Fruit fly (Drosophila melanogaster) whole organism, embryonic: Measurements from ENCODE around the gene CG6294.

ENCODE experiments used
- ATbp ChIP-seq: fragments of 200-800 bp; sonication (Bioruptor generic); optimal IDR thresholded peaks from 2 replicates; lab custom pipeline; 2017; ENCODE audit warnings: missing biosample characterization, mild to moderate bottlenecking, missing genetic modification characterization, missing genetic modification reagents
- BEAF-32 ChIP-seq: fragments of 200-800 bp; sonication (Bioruptor generic); optimal IDR thresholded peaks from 3 replicates; lab custom pipeline; 2017; ENCODE audit warnings: missing biosample characterization, missing genetic modification characterization, mild to moderate bottlenecking, moderate library complexity, missing genetic modification reagents
- C15 ChIP-seq: fragments of 200-800 bp; sonication (Bioruptor generic); IDR thresholded peaks from 3 replicates; pipeline ENCODE4 v1.3.6; 2022; ENCODE audit warnings: missing biosample characterization, missing genetic modification characterization
- CG10209 ChIP-seq: fragments of 200-800 bp; sonication (Bioruptor generic); optimal IDR thresholded peaks from 3 replicates; lab custom pipeline; 2017; ENCODE audit warnings: missing biosample characterization, mild to moderate bottlenecking, missing genetic modification characterization, missing genetic modification reagents
- CG11085 ChIP-seq: fragments of 200-800 bp; sonication (Bioruptor generic); IDR thresholded peaks from 2 replicates; pipeline ENCODE4 v1.3.6; 2022; ENCODE audit warnings: missing biosample characterization, missing genetic modification characterization
- CG16815 ChIP-seq: fragments of 200-800 bp; sonication (Bioruptor generic); optimal IDR thresholded peaks from 3 replicates; lab custom pipeline; 2017; ENCODE audit warnings: missing biosample characterization, mild to moderate bottlenecking, missing genetic modification characterization
- CG2202 ChIP-seq: fragments of 200-800 bp; sonication (Bioruptor generic); optimal IDR thresholded peaks from 2 replicates; lab custom pipeline; 2018; ENCODE audit warnings: missing biosample characterization, mild to moderate bottlenecking, missing genetic modification characterization
- CG2875 ChIP-seq: fragments of 200-800 bp; sonication (Bioruptor generic); optimal IDR thresholded peaks from 2 replicates; lab custom pipeline; 2017; ENCODE audit warnings: missing biosample characterization, mild to moderate bottlenecking, missing genetic modification characterization, missing genetic modification reagents
- CG3281 ChIP-seq: fragments of 200-800 bp; sonication (Bioruptor generic); optimal IDR thresholded peaks from 3 replicates; lab custom pipeline; 2017; ENCODE audit warnings: missing biosample characterization, mild to moderate bottlenecking, missing genetic modification characterization
- CG34224 ChIP-seq: fragments of 200-800 bp; sonication (Bioruptor generic); IDR thresholded peaks from 3 replicates; pipeline ENCODE4 v1.3.6; 2022; ENCODE audit warnings: missing biosample characterization, missing genetic modification characterization; ENCODE audit not compliant: partially characterized antibody
- CG34422 ChIP-seq: fragments of 200-800 bp; sonication (Bioruptor generic); IDR thresholded peaks from 3 replicates; pipeline ENCODE4 v1.3.6; 2022; ENCODE audit warnings: missing biosample characterization, missing genetic modification characterization
- CG3726 ChIP-seq: fragments of 200-800 bp; sonication (Bioruptor generic); IDR thresholded peaks from 3 replicates; pipeline ENCODE4, ENCODE4 v1.3.6; 2022; ENCODE audit warnings: missing biosample characterization, missing genetic modification characterization
- CG4820 ChIP-seq: fragments of 200-800 bp; sonication (Bioruptor generic); optimal IDR thresholded peaks from 3 replicates; lab custom pipeline; 2016; ENCODE audit warnings: missing biosample characterization, missing genetic modification characterization
- CG6254 ChIP-seq: fragments of 200-800 bp; sonication (Bioruptor generic); optimal IDR thresholded peaks from 3 replicates; lab custom pipeline; 2017; ENCODE audit warnings: mild to moderate bottlenecking, missing biosample characterization, missing genetic modification reagents, missing genetic modification characterization
- CG7928 ChIP-seq: fragments of 200-800 bp; sonication (Bioruptor generic); optimal IDR thresholded peaks from 2 replicates; lab custom pipeline; 2017; ENCODE audit warnings: missing biosample characterization, mild to moderate bottlenecking, missing genetic modification characterization
- CG8388 ChIP-seq: fragments of 200-800 bp; sonication (Bioruptor generic); optimal IDR thresholded peaks from 2 replicates; lab custom pipeline; 2019; ENCODE audit warnings: missing biosample characterization, mild to moderate bottlenecking, missing genetic modification characterization, moderate library complexity
- CG8924 ChIP-seq: fragments of 200-800 bp; optimal IDR thresholded peaks from 3 replicates; lab custom pipeline; 2019; ENCODE audit warnings: missing biosample characterization, mild to moderate bottlenecking, missing genetic modification characterization, moderate library complexity
- CG9817 ChIP-seq: fragments of 200-800 bp; sonication (Bioruptor generic); optimal IDR thresholded peaks from 2 replicates; lab custom pipeline; 2018; ENCODE audit warnings: missing biosample characterization, mild to moderate bottlenecking, missing genetic modification characterization, moderate library complexity
- CkIIα-i1 ChIP-seq: fragments of 200-800 bp; sonication (Bioruptor generic); IDR thresholded peaks from 2 replicates; pipeline ENCODE4 v1.3.6; 2022; ENCODE audit warnings: missing biosample characterization, missing genetic modification characterization
- Fer3 ChIP-seq: fragments of 200-800 bp; sonication (Bioruptor generic); optimal IDR thresholded peaks from 2 replicates; lab custom pipeline; 2018; ENCODE audit warnings: missing biosample characterization, mild to moderate bottlenecking, missing genetic modification characterization, moderate library complexity
- HLH54F ChIP-seq: fragments of 200-800 bp; sonication (Bioruptor generic); optimal IDR thresholded peaks from 3 replicates; lab custom pipeline; 2016; ENCODE audit warnings: missing biosample characterization, missing genetic modification characterization
- Jarid2 ChIP-seq: fragments of 200-800 bp; sonication (Bioruptor generic); optimal IDR thresholded peaks from 3 replicates; lab custom pipeline; 2017; ENCODE audit warnings: mild to moderate bottlenecking, missing biosample characterization, missing genetic modification reagents, missing genetic modification characterization
- NC2β ChIP-seq: fragments of 200-800 bp; sonication (Bioruptor generic); optimal IDR thresholded peaks from 2 replicates; lab custom pipeline; 2016; ENCODE audit warnings: missing biosample characterization, missing genetic modification characterization
- Oaz ChIP-seq: fragments of 200-800 bp; sonication (Bioruptor generic); IDR thresholded peaks from 2 replicates; pipeline ENCODE4 v1.3.6; 2022; ENCODE audit warnings: missing biosample characterization, missing genetic modification characterization
- Optix ChIP-seq: fragments of 200-800 bp; sonication (Bioruptor generic); IDR thresholded peaks from 3 replicates; pipeline ENCODE4 v1.3.6; 2022; ENCODE audit warnings: missing biosample characterization, missing genetic modification characterization
- Scr ChIP-seq: fragments of 200-800 bp; sonication (Bioruptor generic); IDR thresholded peaks from 2 replicates; pipeline ENCODE4 v1.3.6; 2022; ENCODE audit warnings: missing biosample characterization, missing genetic modification characterization; ENCODE audit not compliant: partially characterized antibody
- Six4 ChIP-seq: fragments of 200-800 bp; sonication (Bioruptor generic); optimal IDR thresholded peaks from 2 replicates; lab custom pipeline; 2016; ENCODE audit warnings: missing biosample characterization, missing genetic modification characterization
- Spps ChIP-seq: fragments of 200-800 bp; sonication (Bioruptor generic); optimal IDR thresholded peaks from 2 replicates; lab custom pipeline; 2018; ENCODE audit warnings: missing biosample characterization, mild to moderate bottlenecking, missing genetic modification characterization
- TFAM ChIP-seq: fragments of 200-800 bp; sonication (Bioruptor generic); optimal IDR thresholded peaks from 2 replicates; lab custom pipeline; 2017; ENCODE audit warnings: missing biosample characterization, missing genetic modification characterization, inconsistent platforms
- Vsx1 ChIP-seq: fragments of 200-800 bp; sonication (Bioruptor generic); optimal IDR thresholded peaks from 2 replicates; lab custom pipeline; 2017; ENCODE audit warnings: missing biosample characterization, mild to moderate bottlenecking, missing genetic modification characterization, missing genetic modification reagents
- al ChIP-seq: fragments of 200-800 bp; sonication (Bioruptor generic); IDR thresholded peaks from 2 replicates; pipeline ENCODE4 v1.3.6; 2022; ENCODE audit warnings: missing biosample characterization, missing genetic modification characterization
- bigmax ChIP-seq: fragments of 200-800 bp; sonication (Bioruptor generic); optimal IDR thresholded peaks from 2 replicates; lab custom pipeline; 2018; ENCODE audit warnings: missing biosample characterization, mild to moderate bottlenecking, missing genetic modification characterization
- btn ChIP-seq: fragments of 200-800 bp; sonication (Bioruptor generic); optimal IDR thresholded peaks from 2 replicates; lab custom pipeline; 2016; ENCODE audit warnings: missing biosample characterization, missing genetic modification characterization
- ci ChIP-seq: fragments of 200-800 bp; sonication (Bioruptor generic); IDR thresholded peaks from 3 replicates; pipeline ENCODE4 v1.3.6; 2022; ENCODE audit warnings: missing biosample characterization, missing genetic modification characterization
- corto ChIP-seq: fragments of 200-800 bp; sonication (Bioruptor generic); optimal IDR thresholded peaks from 2 replicates; lab custom pipeline; 2016; ENCODE audit warnings: missing biosample characterization, mild to moderate bottlenecking, missing genetic modification characterization, moderate library complexity
- ewg ChIP-seq: fragments of 200-800 bp; sonication (Bioruptor generic); optimal IDR thresholded peaks from 3 replicates; lab custom pipeline; 2017; ENCODE audit warnings: mild to moderate bottlenecking, missing biosample characterization, missing genetic modification reagents, missing genetic modification characterization
- exex ChIP-seq: fragments of 200-800 bp; sonication (Bioruptor generic); optimal IDR thresholded peaks from 4 replicates; lab custom pipeline; 2018; ENCODE audit warnings: missing biosample characterization, mild to moderate bottlenecking, missing genetic modification characterization, moderate library complexity
- fd3F ChIP-seq: fragments of 200-800 bp; sonication (Bioruptor generic); optimal IDR thresholded peaks from 2 replicates; lab custom pipeline; 2018; ENCODE audit warnings: missing biosample characterization, mild to moderate bottlenecking, missing genetic modification characterization, moderate library complexity
- gsb ChIP-seq: fragments of 200-800 bp; sonication (Bioruptor generic); IDR thresholded peaks from 2 replicates; pipeline ENCODE4 v1.3.6; 2022; ENCODE audit warnings: missing biosample characterization, missing genetic modification characterization
- h ChIP-seq: fragments of >200 bp; optimal IDR thresholded peaks from 2 replicates; lab custom pipeline; 2017
- hbn ChIP-seq: fragments of 200-800 bp; sonication (Bioruptor generic); IDR thresholded peaks from 2 replicates; pipeline ENCODE4 v1.3.6; 2022; ENCODE audit warnings: missing biosample characterization, missing genetic modification characterization; ENCODE audit not compliant: partially characterized antibody
- hth ChIP-seq: fragments of >200 bp; optimal IDR thresholded peaks from 2 replicates; lab custom pipeline; 2017; ENCODE audit warnings: inconsistent platforms
- lbe ChIP-seq: fragments of 200-800 bp; sonication (Bioruptor generic); optimal IDR thresholded peaks from 2 replicates; lab custom pipeline; 2016; ENCODE audit warnings: missing biosample characterization, mild to moderate bottlenecking, missing genetic modification characterization
- pan ChIP-seq, 4 experiments: fragments of >200 bp in 3 of 4; fragments of 200-800 bp in 1 of 4; sonication (Bioruptor generic) in 1 of 4; optimal IDR thresholded peaks in 3 of 4; IDR thresholded peaks in 1 of 4; 2 replicates each; pipeline versions ENCODE4 v1.3.6 to Lab custom; 2017 to 2022; ENCODE audit warnings: missing biosample characterization in 2 of 4, missing genetic modification characterization in 2 of 4, mixed read lengths in 1 of 4
- pfk ChIP-seq: fragments of 200-800 bp; sonication (Bioruptor generic); optimal IDR thresholded peaks from 2 replicates; lab custom pipeline; 2018; ENCODE audit warnings: missing biosample characterization, mild to moderate bottlenecking, missing genetic modification characterization, moderate library complexity
- pita ChIP-seq: fragments of 200-800 bp; sonication (Bioruptor generic); optimal IDR thresholded peaks from 2 replicates; lab custom pipeline; 2017; ENCODE audit warnings: missing biosample characterization, mild to moderate bottlenecking, missing genetic modification characterization
- schlank ChIP-seq: fragments of 200-800 bp; sonication (Bioruptor generic); optimal IDR thresholded peaks from 2 replicates; lab custom pipeline; 2018; ENCODE audit warnings: missing biosample characterization, mild to moderate bottlenecking, missing genetic modification characterization
- seq ChIP-seq: fragments of 200-800 bp; sonication (Bioruptor generic); IDR thresholded peaks from 2 replicates; pipeline ENCODE4 v1.3.6; 2022; ENCODE audit warnings: missing biosample characterization, missing genetic modification characterization
- usp ChIP-seq: fragments of >200 bp; optimal IDR thresholded peaks from 2 replicates; lab custom pipeline; 2017; ENCODE audit warnings: missing biosample characterization, missing genetic modification characterization
- wdn ChIP-seq: fragments of 200-800 bp; sonication (Bioruptor generic); IDR thresholded peaks from 2 replicates; pipeline ENCODE4 v1.3.6; 2022; ENCODE audit warnings: missing biosample characterization, missing genetic modification characterization
- wek ChIP-seq: fragments of 200-800 bp; sonication (Bioruptor generic); optimal IDR thresholded peaks from 3 replicates; lab custom pipeline; 2018; ENCODE audit warnings: missing biosample characterization, mild to moderate bottlenecking, missing genetic modification characterization, moderate library complexity

Gene CG6294

DNA sequence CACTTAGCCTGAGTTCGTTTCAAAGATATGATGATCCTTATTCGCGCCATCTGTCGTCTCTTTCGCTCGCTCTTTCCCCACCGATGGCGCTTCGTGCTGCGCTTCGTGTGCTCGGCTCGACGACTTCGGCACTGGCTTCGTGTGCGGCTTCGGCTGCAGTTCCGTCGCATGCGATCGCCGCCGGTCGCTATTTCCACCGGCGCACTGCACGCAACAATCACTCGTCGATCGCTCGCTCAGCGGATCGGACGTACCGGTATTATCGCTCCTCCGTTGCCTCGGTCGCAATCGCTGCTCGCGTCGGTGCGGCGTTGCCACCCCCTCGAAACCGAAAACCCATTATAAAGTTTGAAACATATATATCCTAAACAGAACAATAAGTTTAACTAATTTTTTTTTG, 36.3 kb downstream of the CG6294 start (continued):
- TF ChIP-seq corto (no peak), CG10209 (no peak), CG6254 (GFP tag; lab: Kevin White, UChicago) (no peak), pita (GFP tag; lab: Kevin White, UChicago) (no peak), wek (GFP tag; lab: Kevin White, UChicago) (no peak), bigmax (GFP tag; lab: Kevin White, UChicago) (no peak), Optix (GFP tag; lab: Robert Waterston, UW) (no peak), BEAF-32 (GFP tag; lab: Kevin White, UChicago) (no peak), Spps (tag; lab: Kevin White, UChicago) (no peak), h (lab: Kevin White, UChicago) (no peak), pfk (GFP tag; lab: Kevin White, UChicago) (no peak), C15 (GFP tag; lab: Robert Waterston, UW) (no peak), HLH54F (no peak), hbn (GFP tag; lab: Robert Waterston, UW) (no peak), CG16815 (GFP tag; lab: Kevin White, UChicago) (no peak), ci (peak; percentile 80), usp (no peak), CG2202 (tag; lab: Kevin White, UChicago) (no peak), ATbp (GFP tag; lab: Kevin White, UChicago) (no peak), CG4820 (no peak), seq (GFP tag; lab: Robert Waterston, UW) (no peak), Jarid2 (GFP tag; lab: Kevin White, UChicago) (peak; percentile 86), fd3F (GFP tag; lab: Kevin White, UChicago) (no peak), CG8924 (tag; lab: Kevin White, UChicago) (peak; percentile 6), hth (lab: Kevin White, UChicago) (no peak), ewg (GFP tag; lab: Kevin White, UChicago) (no peak), CG9817 (tag; lab: Kevin White, UChicago) (no peak), Scr (GFP tag; lab: Robert Waterston, UW) (peak; percentile 13; the same call in 1 of the 2 replicates), CG8388 (GFP tag; lab: Kevin White, UChicago) (peak; percentile 10), Fer3 (tag; lab: Kevin White, UChicago) (no peak), lbe (GFP tag; lab: Kevin White, UChicago) (no peak), Oaz (GFP tag; lab: Robert Waterston, UW) (no peak), wdn (GFP tag; lab: Robert Waterston, UW) (no peak), pan (optimal IDR thresholded peaks at IDR 0.05; lab: Kevin White, UChicago) (no peak), pan (GFP tag; optimal IDR thresholded peaks at IDR 0.05 in 1 of 2, IDR thresholded peaks at IDR 0.05 in 1 of 2) (peak in 1 of 2 experiments; percentile 12), CG3726 (GFP tag; lab: Robert Waterston, UW) (no peak), Vsx1 (GFP tag; lab: Kevin White, UChicago) (no peak), Six4 (GFP tag; lab: Kevin White, UChicago) (no peak), CG2875 (no peak), CG7928 (GFP tag; lab: Kevin White, UChicago) (no peak), CkIIα-i1 (GFP tag; lab: Robert Waterston, UW) (no peak), CG11085 (GFP tag; lab: Robert Waterston, UW) (no peak), CG3281 (GFP tag; lab: Kevin White, UChicago) (no peak), CG34422 (GFP tag; lab: Robert Waterston, UW) (peak; percentile 35; the same call in 1 of the 3 replicates), gsb (GFP tag; lab: Robert Waterston, UW) (no peak), CG34224 (GFP tag; lab: Robert Waterston, UW) (no peak), NC2β (GFP tag; lab: Kevin White, UChicago) (peak; percentile 29), btn (no peak), exex (tag; lab: Kevin White, UChicago) (no peak), schlank (no peak), al (GFP tag; lab: Robert Waterston, UW) (no peak), TFAM (no peak)
